ENCODE assay signal across 8 worm cellular contexts in genomic region chrIV:9777535-9777934, ce11.
TF ChIP-seq lines count a peak whose summit lies in the region.

Gene sna-2 (minus strand): TSS chrIV:9777634.

TF ChIP-seq in whole organism, L1 larva, 84 proteins besides CTCF, POLR2A, EP300 and RAD21 (continues in another document):
- TF ChIP-seq unc-62 (GFP tag; optimal IDR thresholded peaks at IDR 0.05; lab: Kevin White, UChicago) (no peak), sup-37 (GFP tag; optimal IDR thresholded peaks at IDR 0.05; lab: Kevin White, UChicago) (no peak), blmp-1 (tag; optimal IDR thresholded peaks at IDR 0.05; lab: Kevin White, UChicago) (peak; percentile 67), nhr-47 (tag; optimal IDR thresholded peaks at IDR 0.05; lab: Kevin White, UChicago) (peak; percentile 59), mep-1 (tag; optimal IDR thresholded peaks at IDR 0.05; lab: Kevin White, UChicago) (peak; percentile 55), ceh-88 (GFP tag; IDR thresholded peaks at IDR 0.05; lab: Robert Waterston, UW) (no peak), mab-9 (GFP tag; IDR thresholded peaks at IDR 0.05; lab: Robert Waterston, UW) (no peak), pqm-1 (tag; optimal IDR thresholded peaks at IDR 0.05; lab: Kevin White, UChicago) (no peak), fkh-8 (tag; optimal IDR thresholded peaks at IDR 0.05; lab: Kevin White, UChicago) (no peak), nhr-85 (tag; lab: Kevin White, UChicago) (peak; percentile 79), ets-5 (GFP tag; IDR thresholded peaks at IDR 0.05; lab: Robert Waterston, UW) (no peak), skn-1 (tag; optimal IDR thresholded peaks at IDR 0.05; lab: Kevin White, UChicago) (peak; percentile 72)

TF ChIP-seq in whole organism, L2 larva, 48 proteins besides CTCF, POLR2A, EP300 and RAD21 (continues in another document):
- TF ChIP-seq elt-3 (tag; optimal IDR thresholded peaks at IDR 0.05; lab: Kevin White, UChicago) (no peak), Y55F3AM.14 (GFP tag; optimal IDR thresholded peaks at IDR 0.05; lab: Kevin White, UChicago) (no peak), gmeb-1 (tag; optimal IDR thresholded peaks at IDR 0.05; lab: Kevin White, UChicago) (peak; percentile 87), nhr-12 (tag; optimal IDR thresholded peaks at IDR 0.05; lab: Kevin White, UChicago) (no peak), ama-1 (optimal IDR thresholded peaks at IDR 0.05; lab: Kevin White, UChicago) (no peak), nhr-77 (tag; optimal IDR thresholded peaks at IDR 0.05; lab: Kevin White, UChicago) (no peak), ceh-16 (tag; optimal IDR thresholded peaks at IDR 0.05; lab: Kevin White, UChicago) (no peak), ZK546.5 (tag; optimal IDR thresholded peaks at IDR 0.05; lab: Kevin White, UChicago) (no peak), R02D3.7 (tag; optimal IDR thresholded peaks at IDR 0.05; lab: Kevin White, UChicago) (no peak), egl-27 (tag; optimal IDR thresholded peaks at IDR 0.05; lab: Kevin White, UChicago) (no peak), aly-2 (tag; optimal IDR thresholded peaks at IDR 0.05; lab: Kevin White, UChicago) (no peak), ztf-11 (tag; optimal IDR thresholded peaks at IDR 0.05; lab: Kevin White, UChicago) (no peak)

TF ChIP-seq in whole organism, L3 larva, 47 proteins besides CTCF, POLR2A, EP300 and RAD21 (continues in another document):
- TF ChIP-seq lin-15B (tag; optimal IDR thresholded peaks at IDR 0.05; lab: Kevin White, UChicago) (peak; percentile 34), nhr-76 (tag; optimal IDR thresholded peaks at IDR 0.05; lab: Kevin White, UChicago) (no peak), nhr-28 (tag; optimal IDR thresholded peaks at IDR 0.05; lab: Kevin White, UChicago) (no peak), ZK546.5 (tag; optimal IDR thresholded peaks at IDR 0.05; lab: Kevin White, UChicago) (no peak), lin-39 (tag; optimal IDR thresholded peaks at IDR 0.05; lab: Kevin White, UChicago) (peak; percentile 36), nhr-25 (tag; optimal IDR thresholded peaks at IDR 0.05; lab: Kevin White, UChicago) (peak; percentile 49), pha-4 (tag; optimal IDR thresholded peaks at IDR 0.05; lab: Kevin White, UChicago) (no peak), egl-27 (tag; optimal IDR thresholded peaks at IDR 0.05; lab: Kevin White, UChicago) (no peak), egl-5 (tag; optimal IDR thresholded peaks at IDR 0.05; lab: Kevin White, UChicago) (peak; percentile 85), snpc-4 (tag; optimal IDR thresholded peaks at IDR 0.05; lab: Kevin White, UChicago) (no peak), nfya-1 (tag; optimal IDR thresholded peaks at IDR 0.05; lab: Kevin White, UChicago; ENCODE audit: insufficient read depth) (peak; percentile 56), skn-1 (tag; optimal IDR thresholded peaks at IDR 0.05; lab: Kevin White, UChicago) (no peak)

TF ChIP-seq in whole organism, L4 larva, 104 proteins besides CTCF, POLR2A, EP300 and RAD21 (continues in another document):
- TF ChIP-seq gei-8 (GFP tag; optimal IDR thresholded peaks at IDR 0.05; lab: Kevin White, UChicago) (no peak), zip-2 (tag; optimal IDR thresholded peaks at IDR 0.05; lab: Kevin White, UChicago) (no peak), lin-1 (GFP tag; IDR thresholded peaks at IDR 0.05; lab: Robert Waterston, UW) (no peak), unc-130 (GFP tag; optimal IDR thresholded peaks at IDR 0.05; lab: Kevin White, UChicago) (no peak), nhr-76 (tag; optimal IDR thresholded peaks at IDR 0.05; lab: Kevin White, UChicago) (no peak), mep-1 (tag; optimal IDR thresholded peaks at IDR 0.05; lab: Kevin White, UChicago) (no peak), F49E8.2 (tag; optimal IDR thresholded peaks at IDR 0.05; lab: Kevin White, UChicago; ENCODE audit: borderline replicate concordance) (no peak), daf-12 (tag; optimal IDR thresholded peaks at IDR 0.05; lab: Kevin White, UChicago) (no peak), snpc-4 (tag; optimal IDR thresholded peaks at IDR 0.05; lab: Kevin White, UChicago) (no peak), sdz-12 (GFP tag; optimal IDR thresholded peaks at IDR 0.05; lab: Kevin White, UChicago) (no peak), nhr-6 (tag; optimal IDR thresholded peaks at IDR 0.05; lab: Kevin White, UChicago) (peak; percentile 44), lin-29 (GFP tag; IDR thresholded peaks at IDR 0.05; lab: Robert Waterston, UW) (no peak)

TF ChIP-seq in whole organism, early embryonic, 17 proteins besides CTCF, POLR2A, EP300 and RAD21:
- TF ChIP-seq aly-1 (tag; optimal IDR thresholded peaks at IDR 0.05; lab: Kevin White, UChicago) (no peak), tbx-37 (GFP tag; conservative IDR thresholded peaks at IDR 0.05; lab: Robert Waterston, UW) (peak; percentile 68)

TF ChIP-seq in whole organism, late embryonic, 69 proteins besides CTCF, POLR2A, EP300 and RAD21:
- TF ChIP-seq unc-42 (tag; optimal IDR thresholded peaks at IDR 0.05; lab: Kevin White, UChicago) (peak; percentile 54), ceh-2 (tag; optimal IDR thresholded peaks at IDR 0.05; lab: Kevin White, UChicago) (peak; percentile 69), T23F11.4 (GFP tag; optimal IDR thresholded peaks at IDR 0.05; lab: Kevin White, UChicago) (no peak), ceh-31 (tag; optimal IDR thresholded peaks at IDR 0.05; lab: Kevin White, UChicago) (peak; percentile 92), rnt-1 (tag; optimal IDR thresholded peaks at IDR 0.05; lab: Kevin White, UChicago) (peak; percentile 50), tbx-7 (tag; optimal IDR thresholded peaks at IDR 0.05; lab: Kevin White, UChicago) (peak; percentile 37), ets-4 (tag; optimal IDR thresholded peaks at IDR 0.05; lab: Kevin White, UChicago) (peak; percentile 66), K09A11.1 (tag; optimal IDR thresholded peaks at IDR 0.05; lab: Kevin White, UChicago; ENCODE audit: insufficient read depth) (no peak), mec-3 (tag; optimal IDR thresholded peaks at IDR 0.05; lab: Kevin White, UChicago; ENCODE audit: borderline replicate concordance) (no peak), C08G9.2 (tag; optimal IDR thresholded peaks at IDR 0.05; lab: Kevin White, UChicago) (peak; percentile 83), nfya-1 (tag; optimal IDR thresholded peaks at IDR 0.05; lab: Kevin White, UChicago) (peak; percentile 20), tbx-2 (tag; optimal IDR thresholded peaks at IDR 0.05; lab: Kevin White, UChicago) (peak; percentile 45)

TF ChIP-seq in whole organism, mixed stage, embryonic, 35 proteins besides CTCF, POLR2A, EP300 and RAD21:
- no peak for TF ChIP-seq ham-2 (GFP tag; optimal IDR thresholded peaks at IDR 0.05; lab: Kevin White, UChicago)
- no peak for TF ChIP-seq ceh-39 (tag; optimal IDR thresholded peaks at IDR 0.05; lab: Kevin White, UChicago)
- no peak for TF ChIP-seq unc-120 (tag; optimal IDR thresholded peaks at IDR 0.05; lab: Kevin White, UChicago; ENCODE audit: poor library complexity, severe bottlenecking)
- TF ChIP-seq ces-1 (GFP tag; optimal IDR thresholded peaks at IDR 0.05; lab: Kevin White, UChicago) = peak; percentile 47
- TF ChIP-seq ztf-11 (tag; optimal IDR thresholded peaks at IDR 0.05; lab: Kevin White, UChicago) = no peak
- peak; percentile 32 for TF ChIP-seq mep-1 (tag; optimal IDR thresholded peaks at IDR 0.05; lab: Kevin White, UChicago)
- TF ChIP-seq nhr-237 (tag; optimal IDR thresholded peaks at IDR 0.05; lab: Kevin White, UChicago) = peak; percentile 26

TF ChIP-seq in whole organism, young adult, 124 proteins besides CTCF, POLR2A, EP300 and RAD21:
- TF ChIP-seq nhr-120 (GFP tag; IDR thresholded peaks at IDR 0.05; lab: Robert Waterston, UW) (no peak), snpc-4 (GFP tag; optimal IDR thresholded peaks at IDR 0.05; lab: Kevin White, UChicago) (no peak), snpc-4 (tag; optimal IDR thresholded peaks at IDR 0.05; lab: Kevin White, UChicago) (peak in 1 of 4 experiments; percentile 26), sdz-38 (tag; optimal IDR thresholded peaks at IDR 0.05; lab: Kevin White, UChicago) (no peak), efl-1 (GFP tag; optimal IDR thresholded peaks at IDR 0.05; lab: Kevin White, UChicago) (peak; percentile 46), dpl-1 (GFP tag; optimal IDR thresholded peaks at IDR 0.05; lab: Kevin White, UChicago) (peak; percentile 60), lin-35 (GFP tag; optimal IDR thresholded peaks at IDR 0.05; lab: Kevin White, UChicago) (peak in 1 of 3 experiments; percentile 83), lin-54 (GFP tag; optimal IDR thresholded peaks at IDR 0.05; lab: Kevin White, UChicago) (peak; percentile 58), F39B2.1 (GFP tag; IDR thresholded peaks at IDR 0.05; lab: Robert Waterston, UW) (no peak), madf-6 (GFP tag; IDR thresholded peaks at IDR 0.05; lab: Robert Waterston, UW) (0 out of 2 replicates have a peak, but pooled peaks have one; percentile 27), ets-4 (GFP tag; optimal IDR thresholded peaks at IDR 0.05; lab: Kevin White, UChicago) (no peak), F33H1.4 (GFP tag; IDR thresholded peaks at IDR 0.05; lab: Robert Waterston, UW) (no peak)
